Fruit fly (Drosophila melanogaster) whole organism, embryonic: ENCODE data around the gene CAH16.
A peak's percentile ranks its signal among the peaks of the same experiment; 100 is the strongest.

Experiments
- BEAF-32 ChIP-seq: fragments of 200-800 bp; sonication (Bioruptor generic); optimal IDR thresholded peaks from 3 replicates; lab custom pipeline; 2017; ENCODE audit warnings: missing biosample characterization, missing genetic modification characterization, mild to moderate bottlenecking, moderate library complexity, missing genetic modification reagents
- Bgb ChIP-seq: fragments of 200-800 bp; sonication (Bioruptor generic); IDR thresholded peaks from 2 replicates; pipeline ENCODE4 v1.3.6; 2022; ENCODE audit warnings: missing biosample characterization, missing genetic modification characterization; ENCODE audit not compliant: partially characterized antibody
- CG10462 ChIP-seq: fragments of 200-800 bp; sonication (Bioruptor generic); optimal IDR thresholded peaks from 2 replicates; lab custom pipeline; 2016; ENCODE audit warnings: missing biosample characterization, missing genetic modification characterization
- CG12659 ChIP-seq: fragments of 200-800 bp; sonication (Bioruptor generic); optimal IDR thresholded peaks from 3 replicates; lab custom pipeline; 2017; ENCODE audit warnings: mild to moderate bottlenecking, missing biosample characterization, missing genetic modification reagents, missing genetic modification characterization
- CG14710 ChIP-seq: fragments of 200-800 bp; sonication (Bioruptor generic); optimal IDR thresholded peaks from 3 replicates; lab custom pipeline; 2019; ENCODE audit warnings: missing biosample characterization, mild to moderate bottlenecking, missing genetic modification characterization, moderate library complexity
- CG1529 ChIP-seq: fragments of 200-800 bp; sonication (Bioruptor generic); optimal IDR thresholded peaks from 3 replicates; lab custom pipeline; 2018; ENCODE audit warnings: missing biosample characterization, missing genetic modification characterization
- CG1647 ChIP-seq: fragments of 200-800 bp; sonication (Bioruptor generic); optimal IDR thresholded peaks from 3 replicates; lab custom pipeline; 2016; ENCODE audit warnings: missing biosample characterization, missing genetic modification characterization
- CG16815 ChIP-seq: fragments of 200-800 bp; sonication (Bioruptor generic); optimal IDR thresholded peaks from 3 replicates; lab custom pipeline; 2017; ENCODE audit warnings: missing biosample characterization, mild to moderate bottlenecking, missing genetic modification characterization
- CG17829 ChIP-seq: fragments of 200-800 bp; optimal IDR thresholded peaks from 2 replicates; lab custom pipeline; 2019; ENCODE audit warnings: missing biosample characterization, mild to moderate bottlenecking, missing genetic modification characterization, moderate library complexity
- CG18764 ChIP-seq: fragments of 200-800 bp; sonication (Bioruptor generic); optimal IDR thresholded peaks from 3 replicates; lab custom pipeline; 2016; ENCODE audit warnings: missing biosample characterization, missing genetic modification characterization
- CG2712 ChIP-seq: fragments of 200-800 bp; optimal IDR thresholded peaks from 3 replicates; lab custom pipeline; 2019; ENCODE audit warnings: missing biosample characterization, mild to moderate bottlenecking, missing genetic modification characterization, moderate library complexity
- CG4360 ChIP-seq: fragments of 200-800 bp; sonication (Bioruptor generic); IDR thresholded peaks from 2 replicates; pipeline ENCODE4 v1.3.6; 2022; ENCODE audit warnings: missing biosample characterization, missing genetic modification characterization
- CG4617 ChIP-seq: fragments of 200-800 bp; sonication (Bioruptor generic); optimal IDR thresholded peaks from 3 replicates; lab custom pipeline; 2016; ENCODE audit warnings: missing biosample characterization, missing genetic modification characterization, borderline replicate concordance
- CG4730 ChIP-seq: fragments of 200-800 bp; sonication (Bioruptor generic); IDR thresholded peaks from 2 replicates; pipeline ENCODE4 v1.3.6; 2022; ENCODE audit warnings: missing biosample characterization, missing genetic modification characterization
- CG4820 ChIP-seq: fragments of 200-800 bp; sonication (Bioruptor generic); optimal IDR thresholded peaks from 3 replicates; lab custom pipeline; 2016; ENCODE audit warnings: missing biosample characterization, missing genetic modification characterization
- CG6654 ChIP-seq: fragments of 200-800 bp; sonication (Bioruptor generic); optimal IDR thresholded peaks from 2 replicates; lab custom pipeline; 2017; ENCODE audit warnings: missing biosample characterization, mild to moderate bottlenecking, missing genetic modification characterization
- CG6683 ChIP-seq: fragments of 200-800 bp; sonication (Bioruptor generic); optimal IDR thresholded peaks from 2 replicates; lab custom pipeline; 2017; ENCODE audit warnings: missing biosample characterization, mild to moderate bottlenecking, missing genetic modification characterization, missing genetic modification reagents
- CG7372 ChIP-seq: fragments of 200-800 bp; sonication (Bioruptor generic); IDR thresholded peaks from 2 replicates; pipeline ENCODE4 v1.3.6; 2022; ENCODE audit warnings: missing biosample characterization, missing genetic modification characterization
- CG7928 ChIP-seq: fragments of 200-800 bp; sonication (Bioruptor generic); optimal IDR thresholded peaks from 2 replicates; lab custom pipeline; 2017; ENCODE audit warnings: missing biosample characterization, mild to moderate bottlenecking, missing genetic modification characterization
- CG8944 ChIP-seq: fragments of 200-800 bp; sonication (Bioruptor generic); optimal IDR thresholded peaks from 3 replicates; lab custom pipeline; 2016; ENCODE audit warnings: missing biosample characterization, missing genetic modification characterization
- CG9609 ChIP-seq: fragments of 200-800 bp; sonication (Bioruptor generic); optimal IDR thresholded peaks from 3 replicates; lab custom pipeline; 2016; ENCODE audit warnings: missing biosample characterization, missing genetic modification characterization
- Chrac-16 ChIP-seq: fragments of 200-800 bp; sonication (Bioruptor generic); optimal IDR thresholded peaks from 3 replicates; lab custom pipeline; 2016; ENCODE audit warnings: missing biosample characterization, missing genetic modification characterization
- D19A ChIP-seq: fragments of 200-800 bp; optimal IDR thresholded peaks from 3 replicates; lab custom pipeline; 2019; ENCODE audit warnings: missing biosample characterization, mild to moderate bottlenecking, missing genetic modification characterization, moderate library complexity
- Dll ChIP-seq: fragments of 200-800 bp; sonication (Bioruptor generic); IDR thresholded peaks from 4 replicates; pipeline ENCODE4 v1.3.6; 2022; ENCODE audit warnings: missing biosample characterization, missing genetic modification characterization; ENCODE audit not compliant: partially characterized antibody
- Dref ChIP-seq: fragments of 200-800 bp; sonication (Bioruptor generic); IDR thresholded peaks from 2 replicates; pipeline ENCODE4 v1.3.6; 2022; ENCODE audit warnings: missing biosample characterization, missing genetic modification characterization
- Fer3 ChIP-seq: fragments of 200-800 bp; sonication (Bioruptor generic); optimal IDR thresholded peaks from 2 replicates; lab custom pipeline; 2018; ENCODE audit warnings: missing biosample characterization, mild to moderate bottlenecking, missing genetic modification characterization, moderate library complexity
- HLH54F ChIP-seq: fragments of 200-800 bp; sonication (Bioruptor generic); optimal IDR thresholded peaks from 3 replicates; lab custom pipeline; 2016; ENCODE audit warnings: missing biosample characterization, missing genetic modification characterization
- Hey ChIP-seq: fragments of 200-800 bp; sonication (Bioruptor generic); optimal IDR thresholded peaks from 3 replicates; lab custom pipeline; 2018; ENCODE audit warnings: missing biosample characterization, mild to moderate bottlenecking, missing genetic modification characterization
- HmgD ChIP-seq: fragments of 200-800 bp; sonication (Bioruptor generic); optimal IDR thresholded peaks from 3 replicates; lab custom pipeline; 2016; ENCODE audit warnings: missing biosample characterization, missing genetic modification characterization
- Hmx ChIP-seq: fragments of 200-800 bp; sonication (Bioruptor generic); optimal IDR thresholded peaks from 2 replicates; lab custom pipeline; 2016; ENCODE audit warnings: missing biosample characterization, missing genetic modification characterization
- MBD-R2 ChIP-seq: fragments of 200-800 bp; sonication (Bioruptor generic); IDR thresholded peaks from 2 replicates; pipeline ENCODE4 v1.3.6; 2022; ENCODE audit warnings: missing biosample characterization, missing genetic modification characterization
- Mrtf ChIP-seq: fragments of 200-800 bp; sonication (Bioruptor generic); IDR thresholded peaks from 3 replicates; pipeline ENCODE4 v1.3.6; 2022; ENCODE audit warnings: missing biosample characterization, missing genetic modification characterization
- NK7.1 ChIP-seq: fragments of 200-800 bp; sonication (Bioruptor generic); optimal IDR thresholded peaks from 3 replicates; lab custom pipeline; 2016; ENCODE audit warnings: missing biosample characterization, missing genetic modification characterization
- Sox100B ChIP-seq: fragments of 200-800 bp; sonication (Bioruptor generic); optimal IDR thresholded peaks from 3 replicates; lab custom pipeline; 2018; ENCODE audit warnings: missing biosample characterization, mild to moderate bottlenecking, missing genetic modification characterization
- az2 ChIP-seq: fragments of 200-800 bp; sonication (Bioruptor generic); optimal IDR thresholded peaks from 3 replicates; lab custom pipeline; 2016; ENCODE audit warnings: missing biosample characterization, missing genetic modification characterization
- bab2 ChIP-seq: fragments of 200-800 bp; sonication (Bioruptor generic); optimal IDR thresholded peaks from 2 replicates; lab custom pipeline; 2016; ENCODE audit warnings: missing biosample characterization, missing genetic modification characterization
- bigmax ChIP-seq: fragments of 200-800 bp; sonication (Bioruptor generic); optimal IDR thresholded peaks from 2 replicates; lab custom pipeline; 2018; ENCODE audit warnings: missing biosample characterization, mild to moderate bottlenecking, missing genetic modification characterization
- chif ChIP-seq, 2 experiments: fragments of 200-800 bp; sonication (Bioruptor generic); optimal IDR thresholded peaks; 3 replicates each; lab custom pipeline; 2016; ENCODE audit warnings: missing biosample characterization in 2 of 2, missing genetic modification characterization in 2 of 2
- crc ChIP-seq: fragments of 200-800 bp; sonication (Bioruptor generic); optimal IDR thresholded peaks from 2 replicates; lab custom pipeline; 2016; ENCODE audit warnings: missing biosample characterization, missing genetic modification characterization
- croc ChIP-seq: fragments of 200-800 bp; sonication (Bioruptor generic); conservative IDR thresholded peaks from 3 replicates; pipeline ENCODE4 v1.3.6; 2022; ENCODE audit warnings: missing biosample characterization, missing genetic modification characterization
- crp ChIP-seq, 2 experiments: fragments of 200-800 bp; sonication (Bioruptor generic); optimal IDR thresholded peaks; 2 replicates in 1 of 2; 3 replicates in 1 of 2; lab custom pipeline; 2017; ENCODE audit warnings: missing biosample characterization in 2 of 2, missing genetic modification characterization in 2 of 2, mild to moderate bottlenecking in 1 of 2, moderate library complexity in 1 of 2
- cwo ChIP-seq: fragments of 200-800 bp; sonication (Bioruptor generic); optimal IDR thresholded peaks from 3 replicates; lab custom pipeline; 2017; ENCODE audit warnings: missing biosample characterization, missing genetic modification characterization, mild to moderate bottlenecking, moderate library complexity, missing genetic modification reagents
- kni ChIP-seq: fragments of 200-800 bp; sonication (Bioruptor generic); optimal IDR thresholded peaks from 3 replicates; lab custom pipeline; 2017; ENCODE audit warnings: mild to moderate bottlenecking, missing biosample characterization, missing genetic modification reagents, missing genetic modification characterization
- lmd ChIP-seq: fragments of 200-800 bp; sonication (Bioruptor generic); IDR thresholded peaks from 2 replicates; pipeline ENCODE4 v1.3.6; 2022; ENCODE audit warnings: missing biosample characterization, missing genetic modification characterization
- pnt ChIP-seq: fragments of 200-800 bp; sonication (Bioruptor generic); optimal IDR thresholded peaks from 3 replicates; lab custom pipeline; 2016; ENCODE audit warnings: missing biosample characterization, missing genetic modification characterization
- salm ChIP-seq: fragments of 200-800 bp; sonication (Bioruptor generic); optimal IDR thresholded peaks from 2 replicates; lab custom pipeline; 2018; ENCODE audit warnings: missing biosample characterization, mild to moderate bottlenecking, missing genetic modification characterization
- sens-2 ChIP-seq: fragments of 200-800 bp; sonication (Bioruptor generic); IDR thresholded peaks from 2 replicates; pipeline ENCODE4 v1.3.6; 2022; ENCODE audit warnings: missing biosample characterization, missing genetic modification characterization
- slp2 ChIP-seq: fragments of 200-800 bp; sonication (Bioruptor generic); optimal IDR thresholded peaks from 2 replicates; lab custom pipeline; 2016; ENCODE audit warnings: missing biosample characterization, missing genetic modification characterization
- sna ChIP-seq: fragments of 200-800 bp; sonication (Bioruptor generic); IDR thresholded peaks from 2 replicates; pipeline ENCODE4 v1.3.6; 2022; ENCODE audit warnings: missing biosample characterization, missing genetic modification characterization; ENCODE audit not compliant: partially characterized antibody
- toy ChIP-seq: fragments of 200-800 bp; sonication (Bioruptor generic); IDR thresholded peaks from 2 replicates; pipeline ENCODE4 v1.3.6; 2022; ENCODE audit warnings: missing biosample characterization, missing genetic modification characterization
- vfl ChIP-seq: fragments of 200-800 bp; sonication (Bioruptor generic); optimal IDR thresholded peaks from 2 replicates; lab custom pipeline; 2016; ENCODE audit warnings: missing biosample characterization, missing genetic modification characterization

Gene CAH16

DNA sequence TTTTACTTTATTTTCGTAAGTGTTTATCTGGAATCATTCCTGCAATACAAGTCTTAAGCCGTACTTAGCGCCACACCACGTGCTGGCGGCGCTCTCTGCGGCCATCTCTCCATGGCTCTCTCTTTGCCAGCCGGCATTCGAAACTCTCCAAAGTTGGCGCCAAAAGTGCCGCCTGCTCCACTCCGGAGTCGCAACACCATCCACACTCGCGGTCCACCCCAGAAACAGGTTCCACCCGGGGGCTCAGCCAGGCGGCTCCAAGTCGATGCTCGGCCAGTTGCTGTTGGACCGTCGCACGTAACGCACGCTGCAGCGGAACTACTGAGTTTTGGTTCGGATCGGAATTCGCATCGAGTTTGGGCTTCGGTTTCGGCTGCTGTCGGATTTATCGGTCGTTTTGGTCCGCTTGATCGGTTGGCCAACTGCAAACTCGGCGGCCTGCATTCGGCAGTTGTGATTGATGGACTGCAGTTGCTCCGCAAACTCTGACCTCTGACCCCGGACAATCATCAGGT lies 50.9 kb downstream of the CAH16 start, which contains the start of gene CG34347 (continued):
- no peak for TF ChIP-seq CG7928 (GFP tag; lab: Kevin White, UChicago)
- TF ChIP-seq crp (GFP tag; optimal IDR thresholded peaks at IDR 0.05; lab: Kevin White, UChicago), result no peak
- TF ChIP-seq Dll (GFP tag; lab: Robert Waterston, UW), result no peak
- TF ChIP-seq CG4730 (GFP tag; lab: Robert Waterston, UW), result no peak
- TF ChIP-seq croc (GFP tag; lab: Robert Waterston, UW), result no peak
- TF ChIP-seq cwo (GFP tag; lab: Kevin White, UChicago), result no peak
- TF ChIP-seq BEAF-32 (GFP tag; lab: Kevin White, UChicago), result no peak
- TF ChIP-seq lmd (GFP tag; lab: Robert Waterston, UW), result no peak
- no peak for TF ChIP-seq CG6683 (GFP tag; lab: Kevin White, UChicago)
- TF ChIP-seq CG10462 (GFP tag; lab: Kevin White, UChicago), result no peak
- TF ChIP-seq Bgb (GFP tag; lab: Robert Waterston, UW), result peak; percentile 69; the same call in 1 of the 2 replicates
- no peak for TF ChIP-seq CG1529
- no peak for TF ChIP-seq Sox100B (GFP tag; lab: Kevin White, UChicago)
- no peak for TF ChIP-seq NK7.1
- TF ChIP-seq Hey (tag; lab: Kevin White, UChicago), result no peak
- no peak for TF ChIP-seq CG16815 (GFP tag; lab: Kevin White, UChicago)
- TF ChIP-seq CG8944 (GFP tag; lab: Kevin White, UChicago), result no peak
- TF ChIP-seq Chrac-16, result no peak
- no peak for TF ChIP-seq CG1647
- TF ChIP-seq sna (GFP tag; lab: Robert Waterston, UW), result no peak
- TF ChIP-seq Fer3 (tag; lab: Kevin White, UChicago), result peak; percentile 12
- TF ChIP-seq MBD-R2 (GFP tag; lab: Robert Waterston, UW), result no peak
- no peak for TF ChIP-seq CG4360 (GFP tag; lab: Robert Waterston, UW)
- 0 out of 2 replicates have a peak, but pooled peaks have one; percentile 10 for TF ChIP-seq Dref (GFP tag; lab: Robert Waterston, UW)
- no peak for TF ChIP-seq salm
- no peak for TF ChIP-seq CG7372 (GFP tag; lab: Robert Waterston, UW)
- TF ChIP-seq pnt (GFP tag; lab: Kevin White, UChicago), result no peak
- no peak for TF ChIP-seq slp2 (GFP tag; lab: Kevin White, UChicago)
- TF ChIP-seq CG4820, result no peak
- TF ChIP-seq vfl (GFP tag; lab: Kevin White, UChicago), result no peak
- TF ChIP-seq kni (GFP tag; lab: Kevin White, UChicago), result peak; percentile 2
- no peak for TF ChIP-seq bigmax (GFP tag; lab: Kevin White, UChicago)
- no peak for TF ChIP-seq az2
- TF ChIP-seq sens-2 (GFP tag; lab: Robert Waterston, UW), result peak; percentile 27; the same call in 1 of the 2 replicates
- no peak for TF ChIP-seq Hmx
- TF ChIP-seq HLH54F (GFP tag; lab: Kevin White, UChicago), result no peak
- no peak for TF ChIP-seq crc (GFP tag; lab: Kevin White, UChicago)
- no peak for TF ChIP-seq CG9609 (GFP tag; lab: Kevin White, UChicago)
- TF ChIP-seq CG4617, result no peak
- no peak for TF ChIP-seq CG2712 (tag; lab: Kevin White, UChicago)
- no peak for TF ChIP-seq CG12659 (GFP tag; lab: Kevin White, UChicago)
- TF ChIP-seq toy (GFP tag; lab: Robert Waterston, UW), result no peak
- no peak for TF ChIP-seq D19A
- no peak for TF ChIP-seq Mrtf (GFP tag; lab: Robert Waterston, UW)
- TF ChIP-seq chif (GFP tag; optimal IDR thresholded peaks at IDR 0.05; lab: Kevin White, UChicago), result no peak
- TF ChIP-seq HmgD (GFP tag; lab: Kevin White, UChicago), result no peak
- no peak for TF ChIP-seq CG18764 (GFP tag; lab: Kevin White, UChicago)
- no peak for TF ChIP-seq CG6654 (GFP tag; lab: Kevin White, UChicago)
- no peak for TF ChIP-seq CG17829 (tag; lab: Kevin White, UChicago)
- TF ChIP-seq bab2 (GFP tag; lab: Kevin White, UChicago), result no peak
- no peak for TF ChIP-seq CG14710 (tag; lab: Kevin White, UChicago)
